Fruit fly (Drosophila melanogaster) whole organism: ENCODE measurements around the gene trh.

Experiments used
- CG8478 ChIP-seq: fragments of >200 bp; optimal IDR thresholded peaks from 2 replicates; lab custom pipeline; 2018; ENCODE audit warnings: inconsistent platforms
- Dll ChIP-seq: fragments of >200 bp; optimal IDR thresholded peaks from 2 replicates; lab custom pipeline; 2017
- EcR ChIP-seq, 2 experiments: fragments of >200 bp; optimal IDR thresholded peaks; 2 replicates each; lab custom pipeline; 2017; ENCODE audit warnings: missing biosample characterization in 2 of 2, missing genetic modification characterization in 2 of 2, missing genetic modification reagents in 2 of 2
- pan ChIP-seq: fragments of >200 bp; optimal IDR thresholded peaks from 2 replicates; lab custom pipeline; 2017
- psq ChIP-seq: fragments of >200 bp; optimal IDR thresholded peaks from 2 replicates; lab custom pipeline; 2017
- usp ChIP-seq: fragments of >200 bp; optimal IDR thresholded peaks from 2 replicates; lab custom pipeline; 2017; ENCODE audit warnings: missing biosample characterization, missing genetic modification characterization, mixed read lengths

DNA sequence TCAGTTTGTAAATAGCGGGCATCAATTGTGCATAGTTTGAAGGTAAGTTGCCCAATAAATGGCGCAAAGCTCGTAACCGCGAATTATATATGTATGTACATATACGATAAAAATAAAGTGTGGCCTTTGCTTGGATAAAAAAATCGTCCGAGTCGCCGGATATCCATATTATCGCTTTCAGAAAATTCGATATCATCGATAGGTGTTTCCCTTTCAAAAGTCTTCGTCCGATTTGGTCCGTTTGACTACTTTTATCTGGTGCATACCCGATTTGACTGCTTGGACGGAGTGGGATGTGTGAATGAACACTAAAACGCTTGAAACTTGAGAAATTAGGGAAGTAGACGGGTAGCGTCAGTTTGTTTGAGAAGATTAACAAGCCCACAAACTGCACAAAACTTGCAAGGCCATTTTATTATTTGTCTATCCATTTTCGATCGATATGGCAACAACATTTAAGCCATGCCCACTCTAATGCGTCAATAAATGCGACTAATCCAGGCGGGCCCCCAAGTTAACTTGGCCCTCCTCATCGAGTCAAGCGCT is 63.2 kb downstream of the trh start:
- no peak for TF ChIP-seq psq (lab: Kevin White, UChicago)
- TF ChIP-seq usp (GFP tag; lab: Kevin White, UChicago): no peak
- TF ChIP-seq EcR (GFP tag; optimal IDR thresholded peaks at IDR 0.05; lab: Kevin White, UChicago): no peak
- no peak for TF ChIP-seq Dll (lab: Kevin White, UChicago)
- no peak for TF ChIP-seq pan
- TF ChIP-seq CG8478 (lab: Kevin White, UChicago): no peak
